Worm (Caenorhabditis elegans): Measurements from ENCODE around the gene F12A10.9.

Gene F12A10.9

DNA sequence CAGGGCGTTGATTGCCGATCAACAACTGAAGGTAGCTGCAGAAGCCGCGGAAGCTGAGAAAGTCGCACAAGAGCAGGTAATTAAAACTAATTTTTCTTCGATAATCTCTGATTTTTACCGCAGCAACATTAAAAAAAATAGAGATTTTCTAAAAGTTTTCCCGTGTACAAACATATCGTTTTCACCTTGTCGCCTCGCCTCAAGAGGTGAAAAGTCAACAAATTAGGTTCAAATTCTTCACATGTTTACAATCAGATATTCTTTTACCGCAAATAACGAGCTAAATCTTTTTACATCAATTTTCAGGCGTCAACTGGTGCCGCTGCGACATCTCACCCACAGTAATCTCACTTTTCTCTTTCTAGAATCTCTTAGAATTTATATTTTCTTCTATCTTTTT lies 23.5 kb upstream of the F12A10.9 start, which contains the start of gene ilcr-2:
Gene ilcr-2 (plus strand): TSS at position 301 of the 400 bp plus-strand sequence.
- TF ChIP-seq lin-29 (GFP tag; IDR thresholded peaks at IDR 0.05) (no peak), ZK337.2 (GFP tag; IDR thresholded peaks at IDR 0.05) (no peak), ama-1 (optimal IDR thresholded peaks at IDR 0.05) (no peak), spr-1 (tag; optimal IDR thresholded peaks at IDR 0.05) (no peak), mes-2 (tag; optimal IDR thresholded peaks at IDR 0.05; ENCODE audit: poor library complexity, severe bottlenecking) (no peak), mdl-1 (tag; optimal IDR thresholded peaks at IDR 0.05) (no peak), vab-7 (GFP tag; IDR thresholded peaks at IDR 0.05) (no peak), T20F7.1 (GFP tag; optimal IDR thresholded peaks at IDR 0.05) (no peak), mep-1 (tag; optimal IDR thresholded peaks at IDR 0.05) (no peak), snpc-1.2 (GFP tag; IDR thresholded peaks at IDR 0.05) (no peak)

DNA sequence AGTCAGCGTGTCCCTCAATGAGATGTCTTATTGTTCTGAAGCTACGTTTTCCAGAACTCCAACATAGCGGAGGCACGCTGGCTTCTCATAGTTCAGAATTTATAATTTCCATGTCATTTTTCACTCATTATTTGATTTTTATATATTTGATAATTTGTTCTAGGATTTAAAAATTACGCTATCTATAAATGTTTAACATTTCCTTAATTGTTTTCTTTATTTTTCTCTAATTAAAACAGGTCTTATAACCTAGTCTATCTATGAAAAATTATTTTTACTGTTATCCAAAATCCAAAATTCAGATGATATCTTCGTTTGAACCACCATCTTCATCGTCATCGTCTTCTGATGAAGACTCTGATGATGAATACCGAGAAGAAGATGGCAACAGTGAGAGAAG lies 20.2 kb upstream of the F12A10.9 start, which contains the start of gene F56D1.1:
Gene F56D1.1 (plus strand): TSS at position 301 of the 400 bp plus-strand sequence.
- no peak for TF ChIP-seq jun-1 (tag; optimal IDR thresholded peaks at IDR 0.05)
- no peak for TF ChIP-seq madf-9 (GFP tag; conservative IDR thresholded peaks at IDR 0.05)
- no peak for TF ChIP-seq hif-1 (tag; optimal IDR thresholded peaks at IDR 0.05)
- TF ChIP-seq vab-7 (GFP tag; IDR thresholded peaks at IDR 0.05), result no peak
- TF ChIP-seq ZK337.2 (GFP tag; IDR thresholded peaks at IDR 0.05), result no peak
- no peak for TF ChIP-seq daf-12 (tag; optimal IDR thresholded peaks at IDR 0.05)
- TF ChIP-seq F44E2.7 (GFP tag; IDR thresholded peaks at IDR 0.05), result no peak
- TF ChIP-seq ceh-44 (GFP tag; IDR thresholded peaks at IDR 0.05), result no peak
- TF ChIP-seq lin-15B (tag; optimal IDR thresholded peaks at IDR 0.05), result no peak
- TF ChIP-seq fkh-10 (GFP tag; optimal IDR thresholded peaks at IDR 0.05), result no peak
- TF ChIP-seq dmd-8 (GFP tag; IDR thresholded peaks at IDR 0.05), result no peak

DNA sequence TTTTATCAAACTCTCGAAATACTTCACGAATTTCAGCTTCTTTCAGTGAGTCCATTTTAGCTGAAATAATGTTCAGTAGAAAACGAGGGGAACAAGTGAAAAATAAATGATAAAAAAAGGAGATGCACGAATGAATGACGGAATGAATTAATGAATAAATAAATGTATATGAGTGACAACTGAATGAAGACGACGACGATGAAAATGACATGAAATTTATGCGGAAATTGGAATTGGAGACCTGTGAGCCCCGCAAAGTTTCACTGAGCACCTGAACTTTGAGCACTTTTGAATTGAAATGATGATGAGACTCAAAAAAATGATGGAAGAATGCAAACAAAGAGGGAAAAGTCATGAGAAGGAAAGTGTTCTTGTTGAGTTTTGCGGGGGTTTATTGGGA lies 16.5 kb upstream of the F12A10.9 start, which contains the start of gene cal-8:
Gene cal-8 (minus strand): TSS at position 60 of the 400 bp plus-strand sequence.
- TF ChIP-seq ceh-62 (tag; optimal IDR thresholded peaks at IDR 0.05) (no peak), ceh-32 (tag; optimal IDR thresholded peaks at IDR 0.05; ENCODE audit: poor library complexity) (no peak), hmg-1.1 (GFP tag; IDR thresholded peaks at IDR 0.05) (no peak), unc-62 (GFP tag; optimal IDR thresholded peaks at IDR 0.05 in 1 of 2) (peak in 1 of 2 experiments; percentile 98), unc-62 (tag; optimal IDR thresholded peaks at IDR 0.05) (no peak), mxl-3 (GFP tag; optimal IDR thresholded peaks at IDR 0.05) (no peak), pha-4 (GFP tag; IDR thresholded peaks at IDR 0.05) (no peak), pha-4 (tag; optimal IDR thresholded peaks at IDR 0.05) (no peak), zfp-3 (GFP tag; conservative IDR thresholded peaks at IDR 0.05) (no peak)

DNA sequence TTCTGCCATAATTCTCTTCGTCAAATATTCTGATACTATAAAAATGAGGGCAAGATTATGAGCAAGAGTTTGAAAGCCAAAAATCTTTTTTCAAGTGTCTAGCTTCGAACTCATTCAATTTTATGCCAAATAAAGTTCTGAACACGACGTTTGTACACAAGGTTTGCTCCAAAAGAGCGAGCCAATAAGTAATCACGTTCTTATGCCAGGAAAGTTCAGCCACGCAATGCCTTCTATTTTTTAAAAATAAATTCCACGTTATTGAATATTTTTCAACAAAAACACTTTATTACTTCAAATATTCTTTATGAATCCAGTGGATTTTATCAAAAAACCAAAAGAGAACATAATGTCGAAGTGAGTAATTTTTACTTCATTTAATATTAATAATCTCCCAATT lies 10.6 kb upstream of the F12A10.9 start, which contains the start of gene nep-5:
Gene nep-5 (plus strand): TSS at position 301 of the 400 bp plus-strand sequence.
- TF ChIP-seq mep-1 (tag; optimal IDR thresholded peaks at IDR 0.05) (no peak), daf-16 (GFP tag; optimal IDR thresholded peaks at IDR 0.05) (no peak), daf-16 (tag; optimal IDR thresholded peaks at IDR 0.05) (no peak), lin-13 (GFP tag; optimal IDR thresholded peaks at IDR 0.05) (no peak), nhr-41 (GFP tag; IDR thresholded peaks at IDR 0.05) (no peak), ctbp-1 (GFP tag; IDR thresholded peaks at IDR 0.05) (no peak), fkh-10 (GFP tag; optimal IDR thresholded peaks at IDR 0.05) (no peak), nhr-76 (tag; optimal IDR thresholded peaks at IDR 0.05) (no peak), Y5F2A.4 (GFP tag; optimal IDR thresholded peaks at IDR 0.05) (no peak), aha-1 (tag) (no peak), lin-39 (tag; optimal IDR thresholded peaks at IDR 0.05) (no peak), unc-39 (tag; optimal IDR thresholded peaks at IDR 0.05) (no peak), attf-4 (tag; optimal IDR thresholded peaks at IDR 0.05) (no peak), nhr-77 (tag; optimal IDR thresholded peaks at IDR 0.05) (no peak), ztf-7 (tag; optimal IDR thresholded peaks at IDR 0.05) (no peak), lsy-2 (tag; optimal IDR thresholded peaks at IDR 0.05) (no peak), nhr-102 (tag; optimal IDR thresholded peaks at IDR 0.05) (no peak), cey-2 (tag; optimal IDR thresholded peaks at IDR 0.05; ENCODE audit: borderline replicate concordance, insufficient read depth) (no peak)
